Fruit fly (Drosophila melanogaster): ENCODE measurements around the gene Gr10b.

Gene Gr10b

DNA sequence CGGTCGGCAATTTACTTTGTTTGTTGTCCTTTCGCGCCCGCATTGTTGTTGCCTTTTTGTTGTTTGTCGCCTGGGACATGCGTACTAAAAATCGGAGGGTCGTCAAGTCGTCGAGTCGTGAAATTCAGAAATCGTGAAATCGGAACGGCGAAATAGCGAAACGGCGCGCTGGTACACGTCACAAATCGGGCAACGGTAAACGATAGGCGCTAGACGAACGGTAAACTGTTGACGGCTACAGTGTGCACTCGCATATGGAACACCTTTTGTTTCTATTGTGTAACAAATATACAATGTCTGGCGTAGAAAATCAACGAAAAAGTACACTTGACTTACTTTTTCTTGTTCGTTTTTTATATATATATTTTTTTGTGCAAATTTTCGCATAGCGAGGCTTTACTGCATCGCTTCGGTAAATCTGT is 29.0 kb downstream of the Gr10b start (continued):
- TF ChIP-seq crp (GFP tag; optimal IDR thresholded peaks at IDR 0.05) (no peak), CG17385 (GFP tag; optimal IDR thresholded peaks at IDR 0.05) (peak; percentile 65), trem (tag; optimal IDR thresholded peaks at IDR 0.05) (no peak), CG9932 (GFP tag; IDR thresholded peaks at IDR 0.05) (peak; percentile 90), inv (GFP tag; IDR thresholded peaks at IDR 0.05; ENCODE audit: partially characterized antibody) (no peak), ewg (GFP tag; optimal IDR thresholded peaks at IDR 0.05) (peak; percentile 81), slou (GFP tag; optimal IDR thresholded peaks at IDR 0.05) (peak; percentile 70), CG7963 (GFP tag; IDR thresholded peaks at IDR 0.05; ENCODE audit: partially characterized antibody) (no peak), CG2889 (GFP tag; IDR thresholded peaks at IDR 0.05) (peak; percentile 65; the same call in 2 of the 3 replicates), CG10565 (GFP tag; optimal IDR thresholded peaks at IDR 0.05) (no peak), pnt (GFP tag; optimal IDR thresholded peaks at IDR 0.05) (peak; percentile 49), MBD-R2 (GFP tag; IDR thresholded peaks at IDR 0.05) (peak; percentile 68; the same call in 1 of the 2 replicates), toy (GFP tag; IDR thresholded peaks at IDR 0.05) (peak; percentile 46; the same call in 1 of the 2 replicates), CG12744 (GFP tag; optimal IDR thresholded peaks at IDR 0.05) (peak; percentile 1), ham (GFP tag; IDR thresholded peaks at IDR 0.05) (peak; percentile 54; the same call in 1 of the 2 replicates), da (GFP tag; optimal IDR thresholded peaks at IDR 0.05) (no peak), bowl (GFP tag; IDR thresholded peaks at IDR 0.05) (no peak), Hr3 (GFP tag; optimal IDR thresholded peaks at IDR 0.05) (peak; percentile 60), CG11504 (tag; optimal IDR thresholded peaks at IDR 0.05) (peak; percentile 76), CG6254 (GFP tag; optimal IDR thresholded peaks at IDR 0.05) (no peak), ap (GFP tag; IDR thresholded peaks at IDR 0.05) (peak; percentile 59), CG10274 (GFP tag; optimal IDR thresholded peaks at IDR 0.05) (peak; percentile 21), Deaf1 (tag; optimal IDR thresholded peaks at IDR 0.05) (peak; percentile 68), gem (tag; optimal IDR thresholded peaks at IDR 0.05) (peak; percentile 75), CG34422 (GFP tag; IDR thresholded peaks at IDR 0.05) (0 out of 3 replicates have a peak, but pooled peaks have one; percentile 36), Nf-YB (GFP tag; optimal IDR thresholded peaks at IDR 0.05) (no peak), CG13287 (GFP tag; IDR thresholded peaks at IDR 0.05; ENCODE audit: partially characterized antibody) (no peak), Mes4 (GFP tag; optimal IDR thresholded peaks at IDR 0.05) (no peak), slp2 (GFP tag; optimal IDR thresholded peaks at IDR 0.05) (peak; percentile 31), mld (GFP tag; IDR thresholded peaks at IDR 0.05; ENCODE audit: partially characterized antibody) (no peak), CG13296 (GFP tag; optimal IDR thresholded peaks at IDR 0.05) (peak; percentile 76), MTF-1 (GFP tag; optimal IDR thresholded peaks at IDR 0.05; ENCODE audit: borderline replicate concordance) (peak; percentile 9), luna (GFP tag; optimal IDR thresholded peaks at IDR 0.05) (no peak), CG15011 (GFP tag; optimal IDR thresholded peaks at IDR 0.05) (peak; percentile 47), CG10462 (GFP tag; optimal IDR thresholded peaks at IDR 0.05) (no peak), al (GFP tag; IDR thresholded peaks at IDR 0.05) (peak; percentile 74), vnd (GFP tag; IDR thresholded peaks at IDR 0.05; ENCODE audit: partially characterized antibody) (no peak), tgo (GFP tag; IDR thresholded peaks at IDR 0.05) (peak; percentile 79), Mrtf (GFP tag; IDR thresholded peaks at IDR 0.05) (peak; percentile 74; the same call in 1 of the 3 replicates), gcm (GFP tag; optimal IDR thresholded peaks at IDR 0.05) (no peak), oc (tag; optimal IDR thresholded peaks at IDR 0.05) (peak; percentile 27), eyg (GFP tag; optimal IDR thresholded peaks at IDR 0.05) (no peak), Lhr (GFP tag; optimal IDR thresholded peaks at IDR 0.05) (no peak), tna (GFP tag; IDR thresholded peaks at IDR 0.05; ENCODE audit: partially characterized antibody) (no peak), nerfin-1 (tag; optimal IDR thresholded peaks at IDR 0.05) (no peak), CG3995 (GFP tag; optimal IDR thresholded peaks at IDR 0.05) (peak; percentile 13), CG14050 (GFP tag; IDR thresholded peaks at IDR 0.05) (peak; percentile 54; the same call in 2 of the 3 replicates), ci (GFP tag; IDR thresholded peaks at IDR 0.05) (peak; percentile 77), HLH4C (GFP tag; IDR thresholded peaks at IDR 0.05; ENCODE audit: partially characterized antibody) (no peak), ttk (GFP tag; IDR thresholded peaks at IDR 0.05) (peak; percentile 51; the same call in 1 of the 2 replicates)
